Fruit fly (Drosophila melanogaster): ENCODE results near the gene CG4042.

dm6 chr3L:20796757-20797156, 25.4 kb upstream of the CG4042 start:
- TF ChIP-seq CTCF (optimal IDR thresholded peaks at IDR 0.05) (no peak), CG8478 (optimal IDR thresholded peaks at IDR 0.05) (no peak)
